Fruit fly (Drosophila melanogaster) whole organism, embryonic: ENCODE measurements around the gene CG8191.

Source experiments
- Adf1 ChIP-seq: fragments of 200-800 bp; sonication (Bioruptor generic); IDR thresholded peaks from 2 replicates; pipeline ENCODE4 v1.3.6; 2022; ENCODE audit warnings: missing biosample characterization, missing genetic modification characterization
- CG8388 ChIP-seq: fragments of 200-800 bp; sonication (Bioruptor generic); optimal IDR thresholded peaks from 2 replicates; lab custom pipeline; 2019; ENCODE audit warnings: missing biosample characterization, mild to moderate bottlenecking, missing genetic modification characterization, moderate library complexity
- fd96Cb ChIP-seq: fragments of 200-800 bp; sonication (Bioruptor generic); optimal IDR thresholded peaks from 2 replicates; lab custom pipeline; 2018; ENCODE audit warnings: missing biosample characterization, mild to moderate bottlenecking, missing genetic modification characterization, moderate library complexity

dm6 chrX:15733995-15734394 lies 2.0 kb downstream of the CG8191 start, which contains the start of the genes CG12379 and MagR:
- TF ChIP-seq fd96Cb (tag; lab: Kevin White, UChicago), result peak; percentile 4
- 0 out of 2 replicates have a peak, but pooled peaks have one; percentile 20 for TF ChIP-seq Adf1 (GFP tag; lab: Robert Waterston, UW)
- peak; percentile 33 for TF ChIP-seq CG8388 (GFP tag; lab: Kevin White, UChicago)
